Worm (Caenorhabditis elegans) whole organism, L2 larva: ENCODE measurements around the gene mrps-5.

Experiments used
- C34F6.9 ChIP-seq: fragments of 150-350 bp; optimal IDR thresholded peaks from 2 replicates; lab custom pipeline; 2014; ENCODE audit warnings: missing biosample characterization, missing genetic modification characterization
- F13H6.1 ChIP-seq: sonication (generic microtip); optimal IDR thresholded peaks from 2 replicates; lab custom pipeline; 2016; ENCODE audit warnings: missing genetic modification characterization, missing compliant biosample characterization
- R02D3.7 ChIP-seq: fragments of 150-350 bp; optimal IDR thresholded peaks from 2 replicates; lab custom pipeline; 2014; ENCODE audit warnings: missing biosample characterization, missing genetic modification characterization
- Y55F3AM.14 ChIP-seq: fragments of 200-800 bp; sonication (Bioruptor generic); optimal IDR thresholded peaks from 2 replicates; lab custom pipeline; 2018; ENCODE audit warnings: mild to moderate bottlenecking, missing genetic modification characterization, missing compliant biosample characterization
- ZK546.5 ChIP-seq: sonication (generic microtip); optimal IDR thresholded peaks from 2 replicates; lab custom pipeline; 2017; ENCODE audit warnings: missing biosample characterization, missing genetic modification characterization
- alr-1 ChIP-seq: fragments of 150-350 bp; optimal IDR thresholded peaks from 2 replicates; lab custom pipeline; 2014; ENCODE audit warnings: missing biosample characterization, missing genetic modification characterization
- aly-2 ChIP-seq: fragments of 150-350 bp; optimal IDR thresholded peaks from 2 replicates; lab custom pipeline; 2014; ENCODE audit warnings: missing biosample characterization, missing genetic modification characterization
- ama-1 ChIP-seq: fragments of 150-350 bp; optimal IDR thresholded peaks from 2 replicates; lab custom pipeline; 2018; ENCODE audit warnings: inconsistent platforms
- blmp-1 ChIP-seq: sonication (generic microtip); optimal IDR thresholded peaks from 2 replicates; lab custom pipeline; 2017; ENCODE audit warnings: missing genetic modification characterization, mild to moderate bottlenecking, missing compliant biosample characterization, antibody characterized with exemption, moderate library complexity; ENCODE audit not compliant: insufficient read depth
- ceh-16 ChIP-seq: fragments of 150-350 bp; optimal IDR thresholded peaks from 2 replicates; lab custom pipeline; 2014; ENCODE audit warnings: missing biosample characterization, missing genetic modification characterization
- ceh-82 ChIP-seq: fragments of 150-350 bp; optimal IDR thresholded peaks from 2 replicates; lab custom pipeline; 2014; ENCODE audit warnings: missing biosample characterization, missing genetic modification characterization
- crh-2 ChIP-seq: sonication (generic microtip); optimal IDR thresholded peaks from 2 replicates; lab custom pipeline; 2017; ENCODE audit warnings: missing biosample characterization, missing genetic modification characterization
- egl-27 ChIP-seq: sonication (generic microtip); optimal IDR thresholded peaks from 3 replicates; lab custom pipeline; 2017; ENCODE audit warnings: missing biosample characterization, missing genetic modification reagents, missing genetic modification characterization
- elt-1 ChIP-seq: fragments of 150-350 bp; optimal IDR thresholded peaks from 2 replicates; lab custom pipeline; 2014; ENCODE audit warnings: missing biosample characterization, missing genetic modification characterization
- elt-3 ChIP-seq: sonication (generic microtip); optimal IDR thresholded peaks from 2 replicates; lab custom pipeline; 2017; ENCODE audit warnings: missing biosample characterization, missing genetic modification characterization
- fos-1 ChIP-seq: fragments of 150-350 bp; optimal IDR thresholded peaks from 2 replicates; lab custom pipeline; 2014; ENCODE audit warnings: missing biosample characterization, missing genetic modification characterization
- gmeb-1 ChIP-seq: fragments of 150-350 bp; optimal IDR thresholded peaks from 2 replicates; lab custom pipeline; 2014; ENCODE audit warnings: missing biosample characterization, missing genetic modification characterization
- lin-11 ChIP-seq: fragments of 150-350 bp; sonication (generic microtip); optimal IDR thresholded peaks from 2 replicates; lab custom pipeline; 2014; ENCODE audit warnings: missing biosample characterization, missing genetic modification characterization, inconsistent platforms, mixed read lengths
- lin-13 ChIP-seq: fragments of 150-350 bp; optimal IDR thresholded peaks from 2 replicates; lab custom pipeline; 2014; ENCODE audit warnings: missing biosample characterization, missing genetic modification reagents, missing genetic modification characterization
- lin-39 ChIP-seq: fragments of 150-350 bp; optimal IDR thresholded peaks from 2 replicates; lab custom pipeline; 2014; ENCODE audit warnings: missing biosample characterization, missing genetic modification reagents, missing genetic modification characterization
- lsy-2 ChIP-seq, 2 experiments: fragments of 150-350 bp in 1 of 2; sonication (generic microtip) in 1 of 2; optimal IDR thresholded peaks; 2 replicates each; lab custom pipeline; 2014 to 2017; ENCODE audit warnings: missing biosample characterization in 2 of 2, missing genetic modification characterization in 2 of 2
- mab-5 ChIP-seq: fragments of 150-350 bp; optimal IDR thresholded peaks from 2 replicates; lab custom pipeline; 2014; ENCODE audit warnings: missing biosample characterization, missing genetic modification characterization
- mbf-1 ChIP-seq: sonication (generic microtip); optimal IDR thresholded peaks from 2 replicates; lab custom pipeline; 2017; ENCODE audit warnings: missing biosample characterization, missing genetic modification characterization
- mdl-1 ChIP-seq, 2 experiments: fragments of 150-350 bp in 1 of 2; sonication (generic microtip) in 1 of 2; optimal IDR thresholded peaks; 2 replicates each; lab custom pipeline; 2017; ENCODE audit warnings: missing biosample characterization in 2 of 2, missing genetic modification characterization in 2 of 2
- nhr-10 ChIP-seq: sonication (generic microtip); optimal IDR thresholded peaks from 2 replicates; lab custom pipeline; 2017; ENCODE audit warnings: missing biosample characterization, missing genetic modification characterization
- nhr-11 ChIP-seq: fragments of 150-350 bp; optimal IDR thresholded peaks from 2 replicates; lab custom pipeline; 2014; ENCODE audit warnings: missing biosample characterization, missing genetic modification characterization
- nhr-12 ChIP-seq: fragments of 150-350 bp; optimal IDR thresholded peaks from 2 replicates; lab custom pipeline; 2014; ENCODE audit warnings: missing biosample characterization, missing genetic modification characterization
- nhr-129 ChIP-seq: fragments of 150-350 bp; optimal IDR thresholded peaks from 2 replicates; lab custom pipeline; 2014; ENCODE audit warnings: missing biosample characterization, missing genetic modification characterization
- nhr-23 ChIP-seq: fragments of 150-350 bp; optimal IDR thresholded peaks from 2 replicates; lab custom pipeline; 2014; ENCODE audit warnings: missing biosample characterization, missing genetic modification reagents, missing genetic modification characterization
- nhr-237 ChIP-seq: fragments of 150-350 bp; optimal IDR thresholded peaks from 2 replicates; lab custom pipeline; 2014; ENCODE audit warnings: missing biosample characterization, missing genetic modification characterization
- nhr-25 ChIP-seq: fragments of 150-350 bp; sonication (generic microtip); optimal IDR thresholded peaks from 3 replicates; lab custom pipeline; 2014; ENCODE audit warnings: missing biosample characterization, missing genetic modification characterization
- nhr-6 ChIP-seq: fragments of 150-350 bp; optimal IDR thresholded peaks from 2 replicates; lab custom pipeline; 2014; ENCODE audit warnings: missing biosample characterization, missing genetic modification characterization
- nhr-77 ChIP-seq: fragments of 150-350 bp; optimal IDR thresholded peaks from 2 replicates; lab custom pipeline; 2014; ENCODE audit warnings: missing biosample characterization, missing genetic modification characterization
- peb-1 ChIP-seq: fragments of 150-350 bp; optimal IDR thresholded peaks from 2 replicates; lab custom pipeline; 2014; ENCODE audit warnings: missing biosample characterization, missing genetic modification characterization
- sem-4 ChIP-seq: fragments of 150-350 bp; optimal IDR thresholded peaks from 2 replicates; lab custom pipeline; 2014; ENCODE audit warnings: missing biosample characterization, missing genetic modification reagents, missing genetic modification characterization
- skn-1 ChIP-seq: sonication (generic microtip); optimal IDR thresholded peaks from 2 replicates; lab custom pipeline; 2017; ENCODE audit warnings: missing biosample characterization, missing genetic modification characterization
- sma-3 ChIP-seq: sonication (generic microtip); optimal IDR thresholded peaks from 2 replicates; lab custom pipeline; 2016; ENCODE audit warnings: missing genetic modification reagents, missing genetic modification characterization, missing compliant biosample characterization
- sma-9 ChIP-seq, 2 experiments: fragments of 150-350 bp in 1 of 2; sonication (generic microtip) in 1 of 2; optimal IDR thresholded peaks; 2 replicates each; lab custom pipeline; 2014 to 2016; ENCODE audit warnings: missing genetic modification characterization in 2 of 2, mild to moderate bottlenecking in 1 of 2, missing biosample characterization in 1 of 2, missing compliant biosample characterization in 1 of 2, missing genetic modification reagents in 1 of 2, moderate library complexity in 1 of 2
- snpc-4 ChIP-seq: fragments of 150-350 bp; optimal IDR thresholded peaks from 2 replicates; lab custom pipeline; 2014; ENCODE audit warnings: missing biosample characterization, missing genetic modification characterization
- unc-39 ChIP-seq: fragments of 150-350 bp; optimal IDR thresholded peaks from 2 replicates; lab custom pipeline; 2014; ENCODE audit warnings: missing biosample characterization, missing genetic modification characterization
- unc-55 ChIP-seq: fragments of 150-350 bp; sonication (generic microtip); optimal IDR thresholded peaks from 3 replicates; lab custom pipeline; 2014; ENCODE audit warnings: missing biosample characterization, missing genetic modification reagents, missing genetic modification characterization
- unc-62 ChIP-seq: fragments of 150-350 bp; optimal IDR thresholded peaks from 2 replicates; lab custom pipeline; 2014; ENCODE audit warnings: missing biosample characterization, missing genetic modification reagents, missing genetic modification characterization
- zag-1 ChIP-seq: fragments of 150-350 bp; optimal IDR thresholded peaks from 2 replicates; lab custom pipeline; 2014; ENCODE audit warnings: missing biosample characterization, missing genetic modification characterization
- ztf-1 ChIP-seq: fragments of 200-800 bp; sonication (Bioruptor generic); conservative IDR thresholded peaks from 2 replicates; pipeline ENCODE4 v1.3.6; 2022; ENCODE audit warnings: missing genetic modification characterization, missing compliant biosample characterization
- ztf-11 ChIP-seq: sonication (generic microtip); optimal IDR thresholded peaks from 2 replicates; lab custom pipeline; 2017; ENCODE audit warnings: missing biosample characterization, missing genetic modification characterization
- ztf-4 ChIP-seq: fragments of 150-350 bp; optimal IDR thresholded peaks from 2 replicates; lab custom pipeline; 2014; ENCODE audit warnings: missing biosample characterization, missing genetic modification characterization

mrps-5 gene

ce11 chrV:12548830-12549229, 14.5 kb upstream of the mrps-5 start (continued):
- no peak for TF ChIP-seq unc-55 (GFP tag; lab: Kevin White, UChicago)
- TF ChIP-seq elt-1 (tag; lab: Kevin White, UChicago) = no peak
- no peak for TF ChIP-seq nhr-6 (tag; lab: Kevin White, UChicago)
- no peak for TF ChIP-seq F13H6.1 (tag; lab: Kevin White, UChicago)
- no peak for TF ChIP-seq skn-1
- peak; percentile 38 for TF ChIP-seq nhr-25
- no peak for TF ChIP-seq unc-62 (GFP tag; lab: Kevin White, UChicago)
- TF ChIP-seq nhr-23 (tag; lab: Kevin White, UChicago) = no peak
- TF ChIP-seq egl-27 (tag; lab: Kevin White, UChicago) = no peak
- TF ChIP-seq ztf-4 (tag; lab: Kevin White, UChicago) = no peak
- TF ChIP-seq alr-1 (tag; lab: Kevin White, UChicago) = no peak
- peak; percentile 95 for TF ChIP-seq ama-1 (lab: Kevin White, UChicago)

ce11 chrV:12549604-12550003, 13.7 kb upstream of the mrps-5 start:
- TF ChIP-seq unc-39 (tag; lab: Kevin White, UChicago) = no peak
- no peak for TF ChIP-seq gmeb-1 (tag; lab: Kevin White, UChicago)
- TF ChIP-seq sma-9 (GFP tag; optimal IDR thresholded peaks at IDR 0.05; lab: Kevin White, UChicago) = no peak
- no peak for TF ChIP-seq sma-9 (tag; optimal IDR thresholded peaks at IDR 0.05; lab: Kevin White, UChicago)
- no peak for TF ChIP-seq C34F6.9 (tag; lab: Kevin White, UChicago)
- no peak for TF ChIP-seq ZK546.5 (tag; lab: Kevin White, UChicago)
- TF ChIP-seq ama-1 (lab: Kevin White, UChicago) = peak; percentile 69
- no peak for TF ChIP-seq nhr-6 (tag; lab: Kevin White, UChicago)
- no peak for TF ChIP-seq alr-1 (tag; lab: Kevin White, UChicago)
- no peak for TF ChIP-seq zag-1 (tag; lab: Kevin White, UChicago)
- TF ChIP-seq ztf-4 (tag; lab: Kevin White, UChicago) = no peak
- TF ChIP-seq mab-5 (tag; lab: Kevin White, UChicago) = no peak
- peak; percentile 1 for TF ChIP-seq nhr-129

ce11 chrV:12550036-12550626, 13.2 kb upstream of the mrps-5 start, which contains the start of gene F45D3.3:
F45D3.3 (minus strand) TSS chrV:12550385.
- no peak for TF ChIP-seq nhr-10 (tag; lab: Kevin White, UChicago)
- no peak for TF ChIP-seq zag-1 (tag; lab: Kevin White, UChicago)
- TF ChIP-seq Y55F3AM.14 (GFP tag; lab: Kevin White, UChicago) = no peak
- TF ChIP-seq alr-1 (tag; lab: Kevin White, UChicago) = no peak
- no peak for TF ChIP-seq skn-1
- TF ChIP-seq nhr-77 = no peak
- peak; percentile 22 to 34 for TF ChIP-seq mdl-1 (tag; optimal IDR thresholded peaks at IDR 0.05; lab: Kevin White, UChicago)
- no peak for TF ChIP-seq F13H6.1 (tag; lab: Kevin White, UChicago)
- no peak for TF ChIP-seq ZK546.5 (tag; lab: Kevin White, UChicago)
- no peak for TF ChIP-seq unc-62 (GFP tag; lab: Kevin White, UChicago)
- no peak for TF ChIP-seq nhr-23 (tag; lab: Kevin White, UChicago)
- TF ChIP-seq sma-3 (GFP tag; lab: Kevin White, UChicago) = peak; percentile 43
- TF ChIP-seq lsy-2 (tag; optimal IDR thresholded peaks at IDR 0.05; lab: Kevin White, UChicago) = no peak
- TF ChIP-seq peb-1 (tag; lab: Kevin White, UChicago) = no peak
- no peak for TF ChIP-seq aly-2 (tag; lab: Kevin White, UChicago)
- no peak for TF ChIP-seq crh-2 (tag; lab: Kevin White, UChicago)
- peak; percentile 24 for TF ChIP-seq sma-9 (GFP tag; optimal IDR thresholded peaks at IDR 0.05; lab: Kevin White, UChicago)
- no peak for TF ChIP-seq sma-9 (tag; optimal IDR thresholded peaks at IDR 0.05; lab: Kevin White, UChicago)
- TF ChIP-seq ztf-1 (GFP tag; lab: Robert Waterston, UW) = no peak
- no peak for TF ChIP-seq unc-55 (GFP tag; lab: Kevin White, UChicago)
- TF ChIP-seq ceh-82 = no peak
- TF ChIP-seq nhr-237 = no peak
- no peak for TF ChIP-seq lin-11
- TF ChIP-seq sem-4 (tag; lab: Kevin White, UChicago) = no peak
- TF ChIP-seq lin-39 (tag; lab: Kevin White, UChicago) = no peak
- TF ChIP-seq ama-1 (lab: Kevin White, UChicago) = peak; percentile 94
- TF ChIP-seq nhr-11 (tag; lab: Kevin White, UChicago) = no peak
- no peak for TF ChIP-seq elt-3
- TF ChIP-seq nhr-25 = peak; percentile 12
- TF ChIP-seq unc-39 (tag; lab: Kevin White, UChicago) = no peak
- TF ChIP-seq ztf-11 (tag; lab: Kevin White, UChicago) = no peak
- no peak for TF ChIP-seq C34F6.9 (tag; lab: Kevin White, UChicago)
- no peak for TF ChIP-seq lin-13 (GFP tag; lab: Kevin White, UChicago)
- peak; percentile 25 for TF ChIP-seq egl-27 (tag; lab: Kevin White, UChicago)
- no peak for TF ChIP-seq snpc-4 (tag; lab: Kevin White, UChicago)
- TF ChIP-seq gmeb-1 (tag; lab: Kevin White, UChicago) = no peak
- TF ChIP-seq nhr-12 = no peak
- no peak for TF ChIP-seq R02D3.7 (tag; lab: Kevin White, UChicago)
- no peak for TF ChIP-seq ceh-16
- TF ChIP-seq elt-1 (tag; lab: Kevin White, UChicago) = no peak
- TF ChIP-seq nhr-6 (tag; lab: Kevin White, UChicago) = no peak
- TF ChIP-seq fos-1 (tag; lab: Kevin White, UChicago) = no peak
- no peak for TF ChIP-seq mab-5 (tag; lab: Kevin White, UChicago)
- no peak for TF ChIP-seq mbf-1 (tag; lab: Kevin White, UChicago)
- TF ChIP-seq blmp-1 (tag; lab: Kevin White, UChicago) = peak; percentile 27
